Fruit fly (Drosophila melanogaster) S2 (cell line): ENCODE data around the gene CG7789.

Experiments
- CG8478 ChIP-seq: fragments of >200 bp; optimal IDR thresholded peaks from 2 replicates; lab custom pipeline; 2018
- CTCF ChIP-seq, 2 experiments: fragments of >200 bp; optimal IDR thresholded peaks; 2 replicates each; lab custom pipeline; 2018

- no peak for TF ChIP-seq CG8478 (lab: Kevin White, UChicago)
- no peak for TF ChIP-seq CTCF (optimal IDR thresholded peaks at IDR 0.05; lab: Kevin White, UChicago)
Observed at dm6 chr3R:29837771-29838170, 34.8 kb downstream of the CG7789 start.
